Worm (Caenorhabditis elegans): Measurements from ENCODE around the gene vha-12.

Gene vha-12

DNA sequence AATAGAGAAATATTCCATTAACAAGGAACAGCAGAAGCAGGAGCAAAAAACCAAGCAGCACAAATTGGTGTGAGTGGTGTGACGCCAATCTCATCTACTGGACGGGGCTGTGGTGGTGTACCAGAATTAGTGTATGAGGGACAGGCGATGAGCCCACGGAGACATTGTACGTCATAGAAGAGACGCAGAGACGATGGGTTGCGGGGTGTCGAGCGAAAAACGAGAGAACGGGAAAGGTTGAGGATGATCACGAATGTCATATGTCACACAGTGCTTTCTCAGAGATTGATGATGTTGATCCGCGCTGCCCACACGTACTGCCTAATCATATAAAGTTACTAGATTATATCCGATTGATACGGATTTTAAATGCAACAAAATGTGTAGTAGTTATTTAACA, 33.0 kb upstream of the vha-12 start:
- TF ChIP-seq C34F6.9 (tag; optimal IDR thresholded peaks at IDR 0.05) (peak; percentile 25), F13H6.1 (tag; optimal IDR thresholded peaks at IDR 0.05) (peak; percentile 42), lsy-2 (tag; optimal IDR thresholded peaks at IDR 0.05) (peak in 1 of 2 experiments; percentile 44), elt-1 (tag; optimal IDR thresholded peaks at IDR 0.05) (no peak), dmd-4 (tag; optimal IDR thresholded peaks at IDR 0.05) (no peak), nhr-129 (tag; optimal IDR thresholded peaks at IDR 0.05) (peak; percentile 55), sma-9 (GFP tag; optimal IDR thresholded peaks at IDR 0.05) (peak; percentile 70), sma-9 (tag; optimal IDR thresholded peaks at IDR 0.05) (no peak)

DNA sequence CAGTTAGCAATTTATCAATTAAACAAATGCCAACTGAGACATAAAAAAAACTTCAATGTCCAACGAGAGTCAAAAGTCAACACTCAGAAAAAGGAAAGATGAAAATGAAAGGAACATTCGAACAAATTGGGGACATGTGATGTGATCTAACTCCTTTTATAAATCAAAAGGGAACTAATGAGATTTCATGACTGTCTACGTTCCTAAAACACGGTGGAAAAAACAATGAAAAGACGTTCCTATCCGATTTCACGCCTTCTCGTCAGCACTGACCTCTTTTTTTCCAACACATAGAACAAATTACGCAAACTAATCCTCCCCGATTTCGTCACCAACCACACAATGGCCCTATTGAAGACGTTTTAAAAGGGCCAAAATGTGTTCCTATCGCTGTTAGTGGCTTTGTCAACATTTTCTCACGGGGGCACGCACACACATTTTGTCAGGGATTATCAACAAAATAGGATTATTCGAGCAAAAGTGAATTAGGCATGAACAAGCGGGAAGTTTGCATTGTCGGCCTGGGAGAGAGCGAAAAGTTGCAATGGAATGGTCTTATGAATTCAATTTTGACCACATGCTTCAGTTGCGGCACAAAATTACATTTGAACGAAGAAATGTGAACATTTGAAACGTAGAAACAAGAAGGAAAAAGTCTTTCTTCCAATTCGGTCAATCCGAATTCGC, 31.6 kb upstream of the vha-12 start:
- TF ChIP-seq nhr-6 (tag; optimal IDR thresholded peaks at IDR 0.05) (no peak), aly-2 (tag; optimal IDR thresholded peaks at IDR 0.05) (no peak), sma-9 (GFP tag; optimal IDR thresholded peaks at IDR 0.05) (no peak), sma-9 (tag; optimal IDR thresholded peaks at IDR 0.05) (no peak), nhr-12 (tag; optimal IDR thresholded peaks at IDR 0.05) (no peak), nhr-10 (tag; optimal IDR thresholded peaks at IDR 0.05) (no peak), lin-39 (tag; optimal IDR thresholded peaks at IDR 0.05) (no peak), fos-1 (tag; optimal IDR thresholded peaks at IDR 0.05) (no peak), ceh-82 (tag; optimal IDR thresholded peaks at IDR 0.05) (no peak), nhr-11 (tag; optimal IDR thresholded peaks at IDR 0.05) (no peak), sma-3 (GFP tag; optimal IDR thresholded peaks at IDR 0.05) (no peak), nhr-21 (tag; optimal IDR thresholded peaks at IDR 0.05) (no peak), ama-1 (optimal IDR thresholded peaks at IDR 0.05) (no peak), snpc-4 (tag; optimal IDR thresholded peaks at IDR 0.05) (no peak), unc-62 (GFP tag; optimal IDR thresholded peaks at IDR 0.05) (no peak), nhr-129 (tag; optimal IDR thresholded peaks at IDR 0.05) (no peak), peb-1 (tag; optimal IDR thresholded peaks at IDR 0.05) (no peak), egl-27 (tag; optimal IDR thresholded peaks at IDR 0.05) (no peak), skn-1 (tag; optimal IDR thresholded peaks at IDR 0.05) (no peak), mdl-1 (tag; optimal IDR thresholded peaks at IDR 0.05) (no peak)

DNA sequence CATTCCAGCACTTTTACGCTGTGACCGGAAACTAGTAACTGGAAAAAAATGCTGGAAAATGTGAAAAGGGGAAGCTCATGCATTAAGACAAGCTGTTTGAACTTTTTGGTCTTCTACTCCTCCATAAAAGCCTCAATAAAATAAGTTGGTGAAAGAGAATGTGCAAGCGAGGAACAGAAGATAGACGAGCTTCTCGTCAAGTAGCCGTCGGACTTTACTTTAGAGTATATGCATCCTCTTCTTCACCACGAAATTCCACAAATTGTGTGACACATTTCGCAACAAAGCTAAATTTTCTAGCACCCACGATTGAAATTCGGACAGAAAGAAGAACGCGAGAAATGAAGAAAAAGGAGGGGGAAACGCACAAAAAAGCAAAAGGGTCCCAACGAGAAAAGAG, 31.0 kb upstream of the vha-12 start:
- no peak for TF ChIP-seq dmd-4 (tag; optimal IDR thresholded peaks at IDR 0.05)
- no peak for TF ChIP-seq ceh-16 (tag; optimal IDR thresholded peaks at IDR 0.05)
- no peak for TF ChIP-seq nhr-6 (tag; optimal IDR thresholded peaks at IDR 0.05)
- no peak for TF ChIP-seq C34F6.9 (tag; optimal IDR thresholded peaks at IDR 0.05)
- no peak for TF ChIP-seq ztf-11 (tag; optimal IDR thresholded peaks at IDR 0.05)
- TF ChIP-seq egl-27 (tag; optimal IDR thresholded peaks at IDR 0.05), result no peak
- no peak for TF ChIP-seq Y55F3AM.14 (GFP tag; optimal IDR thresholded peaks at IDR 0.05)
- no peak for TF ChIP-seq sem-4 (tag; optimal IDR thresholded peaks at IDR 0.05)
- TF ChIP-seq nhr-11 (tag; optimal IDR thresholded peaks at IDR 0.05), result no peak
- no peak for TF ChIP-seq ZK546.5 (tag; optimal IDR thresholded peaks at IDR 0.05)
- no peak for TF ChIP-seq aly-2 (tag; optimal IDR thresholded peaks at IDR 0.05)
- TF ChIP-seq sma-9 (GFP tag; optimal IDR thresholded peaks at IDR 0.05), result no peak
- no peak for TF ChIP-seq sma-9 (tag; optimal IDR thresholded peaks at IDR 0.05)
- TF ChIP-seq snpc-4 (tag; optimal IDR thresholded peaks at IDR 0.05), result no peak
- TF ChIP-seq sma-3 (GFP tag; optimal IDR thresholded peaks at IDR 0.05), result no peak
- TF ChIP-seq zag-1 (tag; optimal IDR thresholded peaks at IDR 0.05), result peak; percentile 14
- no peak for TF ChIP-seq ztf-1 (GFP tag; conservative IDR thresholded peaks at IDR 0.05)
- TF ChIP-seq alr-1 (tag; optimal IDR thresholded peaks at IDR 0.05), result no peak
- peak; percentile 55 for TF ChIP-seq unc-55 (GFP tag; optimal IDR thresholded peaks at IDR 0.05)

DNA sequence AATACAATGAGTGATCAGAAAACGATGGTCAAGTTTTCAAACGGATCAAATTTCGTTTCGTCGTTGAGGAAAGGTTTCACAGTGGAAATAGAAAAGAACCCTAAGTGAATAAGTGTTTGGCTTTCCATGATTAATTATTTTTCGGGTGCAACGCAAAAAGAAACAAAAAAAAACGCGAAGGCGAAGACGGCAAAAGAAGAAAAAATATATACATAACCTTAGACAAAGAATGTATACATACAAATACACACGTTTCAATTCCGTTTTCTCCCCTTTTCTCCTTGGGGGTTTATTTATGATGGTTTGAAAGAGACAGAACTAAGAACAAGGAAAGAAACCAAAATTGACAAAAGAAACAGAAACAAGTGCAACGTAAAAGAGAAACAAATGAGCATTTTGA, 29.0 kb upstream of the vha-12 start:
- TF ChIP-seq snpc-4 (tag; optimal IDR thresholded peaks at IDR 0.05), result no peak
- no peak for TF ChIP-seq C34F6.9 (tag; optimal IDR thresholded peaks at IDR 0.05)
- peak; percentile 10 for TF ChIP-seq unc-55 (GFP tag; optimal IDR thresholded peaks at IDR 0.05)
- no peak for TF ChIP-seq peb-1 (tag; optimal IDR thresholded peaks at IDR 0.05)
- TF ChIP-seq nhr-237 (tag; optimal IDR thresholded peaks at IDR 0.05), result no peak

DNA sequence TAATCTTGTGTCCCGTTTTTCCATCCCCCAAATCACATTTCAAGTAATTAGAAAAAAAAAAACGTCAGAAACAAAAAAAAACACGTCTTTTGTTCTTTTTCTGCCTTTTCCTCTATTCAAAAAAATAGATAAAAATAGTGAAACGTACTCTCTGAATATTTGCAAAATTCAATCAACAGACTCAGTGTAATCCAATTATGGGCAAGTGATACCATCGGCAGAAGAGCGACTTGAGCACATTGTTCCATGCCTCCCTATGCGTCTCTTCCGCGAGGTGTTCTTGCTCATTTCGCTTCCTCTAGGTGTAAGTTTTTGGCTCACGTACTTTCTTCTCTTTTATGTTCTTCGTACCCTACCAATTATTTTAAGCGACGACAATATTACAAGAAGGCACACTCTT, 27.5 kb upstream of the vha-12 start, which contains the start of gene ZK470.1:
ZK470.1 (plus strand) TSS at position 301 of the 400 bp plus-strand sequence.
- TF ChIP-seq unc-62 (GFP tag; optimal IDR thresholded peaks at IDR 0.05) (no peak), mab-5 (tag; optimal IDR thresholded peaks at IDR 0.05) (no peak), skn-1 (tag; optimal IDR thresholded peaks at IDR 0.05) (no peak), ceh-82 (tag; optimal IDR thresholded peaks at IDR 0.05) (no peak), sma-9 (GFP tag; optimal IDR thresholded peaks at IDR 0.05) (no peak), sma-9 (tag; optimal IDR thresholded peaks at IDR 0.05) (no peak), mbf-1 (tag; optimal IDR thresholded peaks at IDR 0.05) (no peak), sma-3 (GFP tag; optimal IDR thresholded peaks at IDR 0.05) (no peak), lsy-2 (tag; optimal IDR thresholded peaks at IDR 0.05) (no peak), ztf-11 (tag; optimal IDR thresholded peaks at IDR 0.05) (no peak), nhr-25 (tag; optimal IDR thresholded peaks at IDR 0.05) (no peak), nhr-12 (tag; optimal IDR thresholded peaks at IDR 0.05) (no peak), egl-27 (tag; optimal IDR thresholded peaks at IDR 0.05) (no peak), fos-1 (tag; optimal IDR thresholded peaks at IDR 0.05) (no peak), lin-39 (tag; optimal IDR thresholded peaks at IDR 0.05) (no peak)

Data from whole organism, L2 larva.